In genomic region chr3L:14784949-14785408, dm6 we compare ENCODE assay signal across 5 fruit fly cellular contexts.
A peak's percentile ranks its signal among the peaks of the same experiment; 100 is the strongest.
TF ChIP-seq lines count a peak whose summit lies in the region.

No protein-coding gene starts in this region.

- peak; percentile 72 for TF ChIP-seq CTCF in whole organism, embryonic (GFP tag; optimal IDR thresholded peaks at IDR 0.05; lab: Kevin White, UChicago)

TF ChIP-seq in whole organism, adult, 20 proteins besides CTCF, POLR2A, EP300 and RAD21 (continues in another document):
- TF ChIP-seq cic (GFP tag; optimal IDR thresholded peaks at IDR 0.05; lab: Kevin White, UChicago) (no peak), CG7101 (tag; optimal IDR thresholded peaks at IDR 0.05; lab: Kevin White, UChicago) (peak; percentile 54), Clk (GFP tag; optimal IDR thresholded peaks at IDR 0.05; lab: Kevin White, UChicago) (no peak), CG14711 (tag; optimal IDR thresholded peaks at IDR 0.05; lab: Kevin White, UChicago) (peak; percentile 61), CG7045 (GFP tag; optimal IDR thresholded peaks at IDR 0.05; lab: Kevin White, UChicago) (peak; percentile 85), toe (GFP tag; optimal IDR thresholded peaks at IDR 0.05; lab: Kevin White, UChicago) (peak; percentile 42), kay (GFP tag; lab: Kevin White, UChicago; ENCODE audit: borderline replicate concordance) (no peak), ovo (GFP tag; optimal IDR thresholded peaks at IDR 0.05; lab: Kevin White, UChicago) (no peak), CG5204 (GFP tag; optimal IDR thresholded peaks at IDR 0.05; lab: Kevin White, UChicago) (peak; percentile 69), CG1620 (GFP tag; optimal IDR thresholded peaks at IDR 0.05; lab: Kevin White, UChicago) (peak; percentile 25), CG12768 (GFP tag; optimal IDR thresholded peaks at IDR 0.05; lab: Kevin White, UChicago) (peak; percentile 40), CG11617 (GFP tag; optimal IDR thresholded peaks at IDR 0.05; lab: Kevin White, UChicago) (peak; percentile 56), CG33017 (tag; optimal IDR thresholded peaks at IDR 0.05; lab: Kevin White, UChicago) (peak; percentile 66), pad (GFP tag; optimal IDR thresholded peaks at IDR 0.05; lab: Kevin White, UChicago) (peak; percentile 22), Crg-1 (GFP tag; optimal IDR thresholded peaks at IDR 0.05; lab: Kevin White, UChicago) (peak; percentile 17), Mnt (GFP tag; optimal IDR thresholded peaks at IDR 0.05; lab: Kevin White, UChicago) (no peak), bab1 (GFP tag; optimal IDR thresholded peaks at IDR 0.05; lab: Kevin White, UChicago) (no peak), cnc (optimal IDR thresholded peaks at IDR 0.05; lab: Kevin White, UChicago) (no peak)

TF ChIP-seq in whole organism, embryonic, 481 proteins besides CTCF, POLR2A, EP300 and RAD21 (continues in another document):
- no peak for TF ChIP-seq cad (GFP tag; optimal IDR thresholded peaks at IDR 0.05; lab: Kevin White, UChicago)
- peak; percentile 89 for TF ChIP-seq ewg (GFP tag; optimal IDR thresholded peaks at IDR 0.05; lab: Kevin White, UChicago)
- TF ChIP-seq CG1603 (tag; optimal IDR thresholded peaks at IDR 0.05; lab: Kevin White, UChicago): peak; percentile 85
- TF ChIP-seq CG7372 (GFP tag; IDR thresholded peaks at IDR 0.05; lab: Robert Waterston, UW): peak; percentile 86
- peak; percentile 92 for TF ChIP-seq CG10565 (GFP tag; optimal IDR thresholded peaks at IDR 0.05; lab: Kevin White, UChicago)
- TF ChIP-seq Asciz (GFP tag; optimal IDR thresholded peaks at IDR 0.05; lab: Kevin White, UChicago): peak; percentile 95
- TF ChIP-seq dan (GFP tag; IDR thresholded peaks at IDR 0.05; lab: Robert Waterston, UW): no peak; the same call in 1 of the 2 replicates
- peak; percentile 79 for TF ChIP-seq psq (GFP tag; optimal IDR thresholded peaks at IDR 0.05; lab: Kevin White, UChicago)
- TF ChIP-seq Side (GFP tag; optimal IDR thresholded peaks at IDR 0.05; lab: Kevin White, UChicago): peak; percentile 92
- TF ChIP-seq Ravus (GFP tag; IDR thresholded peaks at IDR 0.05; lab: Robert Waterston, UW): peak; percentile 81
- TF ChIP-seq wdn (GFP tag; IDR thresholded peaks at IDR 0.05; lab: Robert Waterston, UW): peak; percentile 80
- TF ChIP-seq HmgD (GFP tag; optimal IDR thresholded peaks at IDR 0.05; lab: Kevin White, UChicago): peak; percentile 64
- peak; percentile 87 for TF ChIP-seq CG31224 (GFP tag; IDR thresholded peaks at IDR 0.05; lab: Robert Waterston, UW)
- peak; percentile 95 for TF ChIP-seq CG8290 (GFP tag; optimal IDR thresholded peaks at IDR 0.05; lab: Kevin White, UChicago)
- TF ChIP-seq CG8290 (tag; optimal IDR thresholded peaks at IDR 0.05; lab: Kevin White, UChicago): peak; percentile 74 to 91
- peak; percentile 99 for TF ChIP-seq Med (GFP tag; lab: Kevin White, UChicago)
- peak; percentile 97 for TF ChIP-seq sqz (GFP tag; optimal IDR thresholded peaks at IDR 0.05; lab: Kevin White, UChicago)
- no peak for TF ChIP-seq CG1832 (GFP tag; optimal IDR thresholded peaks at IDR 0.05; lab: Kevin White, UChicago)
- peak in 1 of 2 experiments; percentile 49 for TF ChIP-seq crp (GFP tag; optimal IDR thresholded peaks at IDR 0.05; lab: Kevin White, UChicago)

TF ChIP-seq in whole organism, prepupa, 60 proteins besides CTCF, POLR2A, EP300 and RAD21 (continues in another document):
- TF ChIP-seq Hr38 (GFP tag; optimal IDR thresholded peaks at IDR 0.05; lab: Kevin White, UChicago) (no peak), CG3919 (GFP tag; optimal IDR thresholded peaks at IDR 0.05; lab: Kevin White, UChicago) (peak; percentile 78), CG6808 (GFP tag; optimal IDR thresholded peaks at IDR 0.05; lab: Kevin White, UChicago) (peak; percentile 76), CG15336 (GFP tag; IDR thresholded peaks at IDR 0.05; lab: Robert Waterston, UW) (peak; percentile 90), eg (GFP tag; IDR thresholded peaks at IDR 0.05; lab: Robert Waterston, UW) (peak; percentile 83), vri (GFP tag; optimal IDR thresholded peaks at IDR 0.05; lab: Kevin White, UChicago) (peak; percentile 24), CG11902 (GFP tag; optimal IDR thresholded peaks at IDR 0.05; lab: Kevin White, UChicago) (peak; percentile 70), CG3032 (tag; optimal IDR thresholded peaks at IDR 0.05; lab: Kevin White, UChicago) (peak; percentile 80), CG11294 (GFP tag; IDR thresholded peaks at IDR 0.05; lab: Robert Waterston, UW) (peak; percentile 62; the same call in 1 of the 2 replicates), Blimp-1 (GFP tag; optimal IDR thresholded peaks at IDR 0.05; lab: Kevin White, UChicago) (peak; percentile 39), CG6854 (GFP tag; optimal IDR thresholded peaks at IDR 0.05; lab: Kevin White, UChicago) (peak; percentile 11), CG1621 (tag; optimal IDR thresholded peaks at IDR 0.05; lab: Kevin White, UChicago) (peak; percentile 69), CG10669 (GFP tag; optimal IDR thresholded peaks at IDR 0.05; lab: Kevin White, UChicago) (peak; percentile 76), Lpt (GFP tag; optimal IDR thresholded peaks at IDR 0.05; lab: Kevin White, UChicago) (peak; percentile 61), CG6792 (GFP tag; optimal IDR thresholded peaks at IDR 0.05; lab: Kevin White, UChicago) (peak; percentile 70), Sox14 (GFP tag; optimal IDR thresholded peaks at IDR 0.05; lab: Kevin White, UChicago) (peak; percentile 79), Eip78C (GFP tag; lab: Kevin White, UChicago) (peak; percentile 95), OdsH (GFP tag; optimal IDR thresholded peaks at IDR 0.05; lab: Kevin White, UChicago) (peak; percentile 87), Ets96B (tag; optimal IDR thresholded peaks at IDR 0.05; lab: Kevin White, UChicago) (peak; percentile 70)

TF ChIP-seq in whole organism, pupa, 21 proteins besides CTCF, POLR2A, EP300 and RAD21:
- TF ChIP-seq gl (tag; optimal IDR thresholded peaks at IDR 0.05; lab: Kevin White, UChicago) (peak; percentile 18), Ets98B (GFP tag; IDR thresholded peaks at IDR 0.05; lab: Robert Waterston, UW) (peak; percentile 52), CG8301 (tag; optimal IDR thresholded peaks at IDR 0.05; lab: Kevin White, UChicago) (peak; percentile 90), CG8159 (tag; optimal IDR thresholded peaks at IDR 0.05; lab: Kevin White, UChicago) (peak; percentile 79), CG10348 (GFP tag; IDR thresholded peaks at IDR 0.05; lab: Robert Waterston, UW) (no peak; the same call in 1 of the 2 replicates), EcR (GFP tag; optimal IDR thresholded peaks at IDR 0.05; lab: Kevin White, UChicago) (no peak), CG15710 (tag; optimal IDR thresholded peaks at IDR 0.05; lab: Kevin White, UChicago) (peak; percentile 78), CG13204 (GFP tag; optimal IDR thresholded peaks at IDR 0.05; lab: Kevin White, UChicago) (no peak), CG32121 (GFP tag; IDR thresholded peaks at IDR 0.05; lab: Robert Waterston, UW) (peak; percentile 78), fd96Ca (GFP tag; IDR thresholded peaks at IDR 0.05; lab: Robert Waterston, UW) (no peak), Pif1A (GFP tag; optimal IDR thresholded peaks at IDR 0.05; lab: Kevin White, UChicago) (peak; percentile 69), Pif1B (GFP tag; optimal IDR thresholded peaks at IDR 0.05; lab: Kevin White, UChicago) (peak; percentile 49), CG14655 (GFP tag; optimal IDR thresholded peaks at IDR 0.05; lab: Kevin White, UChicago) (peak; percentile 91), CG17806 (tag; optimal IDR thresholded peaks at IDR 0.05; lab: Kevin White, UChicago) (peak; percentile 78), CG12605 (GFP tag; IDR thresholded peaks at IDR 0.05; lab: Robert Waterston, UW) (peak; percentile 56), CG34367 (tag; optimal IDR thresholded peaks at IDR 0.05; lab: Kevin White, UChicago) (peak; percentile 71), D1 (tag; optimal IDR thresholded peaks at IDR 0.05; lab: Kevin White, UChicago) (peak; percentile 77), Snoo (tag; optimal IDR thresholded peaks at IDR 0.05; lab: Kevin White, UChicago) (peak; percentile 73), CG9948 (tag; optimal IDR thresholded peaks at IDR 0.05; lab: Kevin White, UChicago) (peak; percentile 82), rn (GFP tag; IDR thresholded peaks at IDR 0.05; lab: Robert Waterston, UW) (peak; percentile 56)

TF ChIP-seq in whole organism, wandering third instar larva, 38 proteins besides CTCF, POLR2A, EP300 and RAD21 (continues in another document):
- TF ChIP-seq dmrt93B (GFP tag; optimal IDR thresholded peaks at IDR 0.05; lab: Kevin White, UChicago) (peak; percentile 69), Hr78 (GFP tag; optimal IDR thresholded peaks at IDR 0.05; lab: Kevin White, UChicago) (no peak), N (GFP tag; optimal IDR thresholded peaks at IDR 0.05; lab: Kevin White, UChicago) (no peak), brk (GFP tag; optimal IDR thresholded peaks at IDR 0.05; lab: Kevin White, UChicago) (peak; percentile 48), rgr (GFP tag; optimal IDR thresholded peaks at IDR 0.05; lab: Kevin White, UChicago) (peak; percentile 68), foxo (GFP tag; optimal IDR thresholded peaks at IDR 0.05; lab: Kevin White, UChicago) (peak in 1 of 2 experiments; percentile 63), Hnf4 (GFP tag; optimal IDR thresholded peaks at IDR 0.05; lab: Kevin White, UChicago) (peak; percentile 42), jim (GFP tag; optimal IDR thresholded peaks at IDR 0.05; lab: Kevin White, UChicago) (no peak), lola (GFP tag; optimal IDR thresholded peaks at IDR 0.05; lab: Kevin White, UChicago) (no peak), Mio (GFP tag; optimal IDR thresholded peaks at IDR 0.05; lab: Kevin White, UChicago) (no peak), HLH106 (tag; optimal IDR thresholded peaks at IDR 0.05; lab: Kevin White, UChicago) (peak; percentile 73), dl (GFP tag; optimal IDR thresholded peaks at IDR 0.05; lab: Kevin White, UChicago; ENCODE audit: insufficient read depth in 1 of 2, partially characterized antibody in 2 of 2) (no peak), usp (GFP tag; optimal IDR thresholded peaks at IDR 0.05; lab: Kevin White, UChicago) (no peak), CG9705 (GFP tag; optimal IDR thresholded peaks at IDR 0.05; lab: Kevin White, UChicago) (peak; percentile 27), fru (GFP tag; optimal IDR thresholded peaks at IDR 0.05; lab: Kevin White, UChicago) (peak; percentile 75), ey (GFP tag; optimal IDR thresholded peaks at IDR 0.05; lab: Kevin White, UChicago) (peak; percentile 70), woc (GFP tag; optimal IDR thresholded peaks at IDR 0.05; lab: Kevin White, UChicago) (peak; percentile 28), GATAd (GFP tag; optimal IDR thresholded peaks at IDR 0.05; lab: Kevin White, UChicago) (no peak), OdsH (GFP tag; optimal IDR thresholded peaks at IDR 0.05; lab: Kevin White, UChicago) (peak; percentile 67), sv (GFP tag; optimal IDR thresholded peaks at IDR 0.05; lab: Kevin White, UChicago) (peak; percentile 96), Sp1 (GFP tag; optimal IDR thresholded peaks at IDR 0.05; lab: Kevin White, UChicago) (peak; percentile 79), Hr83 (GFP tag; optimal IDR thresholded peaks at IDR 0.05; lab: Kevin White, UChicago; ENCODE audit: poor library complexity, severe bottlenecking) (no peak), br (GFP tag; optimal IDR thresholded peaks at IDR 0.05; lab: Kevin White, UChicago) (peak; percentile 67), h (GFP tag; optimal IDR thresholded peaks at IDR 0.05; lab: Kevin White, UChicago) (peak; percentile 75), Myc (optimal IDR thresholded peaks at IDR 0.05; lab: Kevin White, UChicago) (no peak)
